Fruit fly (Drosophila melanogaster): ENCODE measurements around the gene anchor.

DNA sequence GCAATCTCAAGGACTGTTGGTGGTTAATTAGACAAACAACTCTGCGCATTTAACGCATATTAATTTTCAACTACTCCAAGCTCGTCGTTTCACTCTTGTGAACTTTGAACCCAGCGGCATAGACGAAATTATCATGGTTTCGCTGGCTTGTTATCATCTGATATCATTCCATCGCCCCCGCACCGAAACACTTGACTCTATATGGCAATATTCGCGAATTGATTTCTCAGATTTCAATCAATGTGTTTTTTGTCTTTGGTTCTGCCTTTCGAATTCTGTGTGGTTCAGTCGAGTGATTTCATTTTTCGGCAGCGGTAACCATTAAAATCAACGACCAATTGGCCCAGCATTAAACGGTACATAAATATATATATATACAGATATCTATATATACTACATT is 49.7 kb downstream of the anchor start, which contains the start of gene CG34251:
- TF ChIP-seq CG8478 (optimal IDR thresholded peaks at IDR 0.05) (no peak), CTCF (optimal IDR thresholded peaks at IDR 0.05) (no peak)
